Fruit fly (Drosophila melanogaster): ENCODE results near the gene Sry-alpha.

dm6 chr3R:30062543-30062942, 23.0 kb downstream of the Sry-alpha start:
- TF ChIP-seq psq (GFP tag; optimal IDR thresholded peaks at IDR 0.05), result no peak
- TF ChIP-seq Mio (GFP tag; optimal IDR thresholded peaks at IDR 0.05), result no peak
- TF ChIP-seq fru (GFP tag; optimal IDR thresholded peaks at IDR 0.05), result no peak
- TF ChIP-seq Dfd (GFP tag; optimal IDR thresholded peaks at IDR 0.05), result no peak
- no peak for TF ChIP-seq lola (GFP tag; optimal IDR thresholded peaks at IDR 0.05)
- TF ChIP-seq Hr83 (GFP tag; optimal IDR thresholded peaks at IDR 0.05; ENCODE audit: poor library complexity, severe bottlenecking), result no peak
- no peak for TF ChIP-seq pan (optimal IDR thresholded peaks at IDR 0.05)
- TF ChIP-seq Dif (GFP tag; optimal IDR thresholded peaks at IDR 0.05; ENCODE audit: partially characterized antibody), result no peak
- TF ChIP-seq CrebA (GFP tag; optimal IDR thresholded peaks at IDR 0.05; ENCODE audit: borderline replicate concordance), result no peak

Measured in whole organism, wandering third instar larva.